Fruit fly (Drosophila melanogaster): Measurements from ENCODE around the gene CG34278.

- TF ChIP-seq CTCF (optimal IDR thresholded peaks at IDR 0.05) (no peak), CG8478 (optimal IDR thresholded peaks at IDR 0.05) (no peak)
Observed at dm6 chr3R:17149080-17149746, 28.9 kb downstream of the CG34278 start, which contains the start of the genes m-cup and Det.

All from S2 (cell line).